Fruit fly (Drosophila melanogaster): ENCODE results near the gene cype.

The cype gene

dm6 chr2L:5348591-5348990 lies 21.6 kb downstream of the cype start:
- TF ChIP-seq CG11902 (GFP tag; optimal IDR thresholded peaks at IDR 0.05) (no peak), CG10669 (GFP tag; optimal IDR thresholded peaks at IDR 0.05) (no peak), Gug (GFP tag; IDR thresholded peaks at IDR 0.05) (no peak), CG11762 (GFP tag; optimal IDR thresholded peaks at IDR 0.05; ENCODE audit: insufficient read depth) (no peak), Hr4 (GFP tag; optimal IDR thresholded peaks at IDR 0.05) (no peak), Sox14 (GFP tag; optimal IDR thresholded peaks at IDR 0.05) (no peak), CG32006 (GFP tag; optimal IDR thresholded peaks at IDR 0.05) (no peak), topi (GFP tag; optimal IDR thresholded peaks at IDR 0.05) (no peak), lz (GFP tag; optimal IDR thresholded peaks at IDR 0.05) (no peak), OdsH (GFP tag; optimal IDR thresholded peaks at IDR 0.05) (no peak), CG3919 (GFP tag; optimal IDR thresholded peaks at IDR 0.05) (no peak), Met (GFP tag; optimal IDR thresholded peaks at IDR 0.05) (no peak), CG6808 (GFP tag; optimal IDR thresholded peaks at IDR 0.05) (no peak), cyc (GFP tag; optimal IDR thresholded peaks at IDR 0.05) (no peak)

dm6 chr2L:5353454-5353853 lies 26.4 kb downstream of the cype start:
- TF ChIP-seq fd85E (GFP tag; optimal IDR thresholded peaks at IDR 0.05) (no peak), Eip78C (GFP tag) (no peak), CG34406 (GFP tag; optimal IDR thresholded peaks at IDR 0.05) (no peak), topi (GFP tag; optimal IDR thresholded peaks at IDR 0.05) (no peak), vri (GFP tag; optimal IDR thresholded peaks at IDR 0.05) (no peak), CG4318 (GFP tag; optimal IDR thresholded peaks at IDR 0.05) (no peak), OdsH (GFP tag; optimal IDR thresholded peaks at IDR 0.05) (no peak), net (GFP tag; optimal IDR thresholded peaks at IDR 0.05) (no peak), salr (GFP tag; optimal IDR thresholded peaks at IDR 0.05) (no peak)

DNA sequence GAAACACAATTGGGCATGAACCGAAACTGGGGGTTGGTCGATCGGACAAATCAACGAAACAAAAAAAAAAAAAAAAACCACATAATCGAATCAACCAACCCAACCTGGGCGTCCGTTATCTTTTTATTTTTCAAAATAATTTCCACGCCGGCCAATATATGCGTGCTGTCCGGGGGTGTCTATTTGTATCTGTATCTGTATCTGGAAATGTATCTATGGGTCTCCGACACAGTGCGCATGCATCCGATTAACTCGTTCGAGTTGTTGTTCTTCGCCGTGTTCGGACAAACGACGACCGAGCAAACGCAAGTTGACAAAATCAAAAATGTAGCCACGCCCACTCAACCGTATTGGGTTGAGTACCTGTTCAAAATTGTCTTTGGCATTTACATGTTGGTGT lies 35.3 kb downstream of the cype start:
- no peak for TF ChIP-seq CG6854 (GFP tag; optimal IDR thresholded peaks at IDR 0.05)
- no peak for TF ChIP-seq Ets21C (GFP tag; optimal IDR thresholded peaks at IDR 0.05)
- TF ChIP-seq Sox102F (GFP tag; optimal IDR thresholded peaks at IDR 0.05) = no peak
- no peak for TF ChIP-seq CG11762 (GFP tag; optimal IDR thresholded peaks at IDR 0.05; ENCODE audit: insufficient read depth)
- TF ChIP-seq spab (GFP tag; optimal IDR thresholded peaks at IDR 0.05) = no peak
- TF ChIP-seq CG10669 (GFP tag; optimal IDR thresholded peaks at IDR 0.05) = no peak

- TF ChIP-seq CG3032 (tag; optimal IDR thresholded peaks at IDR 0.05) = no peak
- TF ChIP-seq Lpt (GFP tag; optimal IDR thresholded peaks at IDR 0.05) = no peak
- TF ChIP-seq CG8632 (GFP tag; optimal IDR thresholded peaks at IDR 0.05) = no peak
- no peak for TF ChIP-seq Gug (GFP tag; IDR thresholded peaks at IDR 0.05)
- TF ChIP-seq fkh (GFP tag; optimal IDR thresholded peaks at IDR 0.05) = no peak
- TF ChIP-seq pdm3 (GFP tag; optimal IDR thresholded peaks at IDR 0.05) = no peak
- no peak for TF ChIP-seq CG3919 (GFP tag; optimal IDR thresholded peaks at IDR 0.05)
- TF ChIP-seq vri (GFP tag; optimal IDR thresholded peaks at IDR 0.05) = no peak
- peak; percentile 53 for TF ChIP-seq svp (GFP tag)
- TF ChIP-seq lz (GFP tag; optimal IDR thresholded peaks at IDR 0.05) = no peak
- no peak for TF ChIP-seq acj6 (GFP tag; optimal IDR thresholded peaks at IDR 0.05)
- TF ChIP-seq CG31627 (GFP tag; optimal IDR thresholded peaks at IDR 0.05) = peak; percentile 6
Observed at dm6 chr2L:5365841-5366240, 38.8 kb downstream of the cype start.

- peak; percentile 56 for TF ChIP-seq Eip78C (GFP tag)
- 0 out of 3 replicates have a peak, but pooled peaks have one; percentile 7 for TF ChIP-seq eg (GFP tag; IDR thresholded peaks at IDR 0.05)
- no peak for TF ChIP-seq Blimp-1 (GFP tag; optimal IDR thresholded peaks at IDR 0.05)
- TF ChIP-seq CG32006 (GFP tag; optimal IDR thresholded peaks at IDR 0.05) = no peak
- TF ChIP-seq Lpt (GFP tag; optimal IDR thresholded peaks at IDR 0.05) = no peak
- no peak for TF ChIP-seq CG34406 (GFP tag; optimal IDR thresholded peaks at IDR 0.05)
- TF ChIP-seq topi (GFP tag; optimal IDR thresholded peaks at IDR 0.05) = no peak
- TF ChIP-seq Sox14 (GFP tag; optimal IDR thresholded peaks at IDR 0.05) = no peak
- no peak for TF ChIP-seq Gug (GFP tag; IDR thresholded peaks at IDR 0.05)
- TF ChIP-seq svp (GFP tag) = peak; percentile 36
- no peak for TF ChIP-seq Eip93F (GFP tag; optimal IDR thresholded peaks at IDR 0.05)
- TF ChIP-seq spab (GFP tag; optimal IDR thresholded peaks at IDR 0.05) = no peak
- no peak for TF ChIP-seq dsx (GFP tag; optimal IDR thresholded peaks at IDR 0.05; ENCODE audit: poor library complexity, severe bottlenecking)
- no peak for TF ChIP-seq CG8632 (GFP tag; optimal IDR thresholded peaks at IDR 0.05)
- TF ChIP-seq lz (GFP tag; optimal IDR thresholded peaks at IDR 0.05) = no peak
- no peak for TF ChIP-seq Sox102F (GFP tag; optimal IDR thresholded peaks at IDR 0.05)
- no peak for TF ChIP-seq pdm3 (GFP tag; optimal IDR thresholded peaks at IDR 0.05)
Observed at dm6 chr2L:5367983-5368382, 41.0 kb downstream of the cype start.
